Worm (Caenorhabditis elegans) whole organism, L4/young adult: ENCODE measurements around the gene K02F3.2.

Experiments
- W03F9.2 ChIP-seq: fragments of 150-350 bp; optimal IDR thresholded peaks from 2 replicates; lab custom pipeline; 2014; ENCODE audit warnings: missing biosample characterization, missing genetic modification characterization
- dao-5 ChIP-seq: sonication (generic microtip); optimal IDR thresholded peaks from 2 replicates; lab custom pipeline; 2016; ENCODE audit warnings: missing genotype, missing genetic modification characterization, moderate library complexity, missing compliant biosample characterization
- him-1 ChIP-seq: sonication (generic microtip); optimal IDR thresholded peaks from 2 replicates; lab custom pipeline; 2016; ENCODE audit warnings: missing genotype, missing genetic modification reagents, missing genetic modification characterization, missing compliant biosample characterization

DNA sequence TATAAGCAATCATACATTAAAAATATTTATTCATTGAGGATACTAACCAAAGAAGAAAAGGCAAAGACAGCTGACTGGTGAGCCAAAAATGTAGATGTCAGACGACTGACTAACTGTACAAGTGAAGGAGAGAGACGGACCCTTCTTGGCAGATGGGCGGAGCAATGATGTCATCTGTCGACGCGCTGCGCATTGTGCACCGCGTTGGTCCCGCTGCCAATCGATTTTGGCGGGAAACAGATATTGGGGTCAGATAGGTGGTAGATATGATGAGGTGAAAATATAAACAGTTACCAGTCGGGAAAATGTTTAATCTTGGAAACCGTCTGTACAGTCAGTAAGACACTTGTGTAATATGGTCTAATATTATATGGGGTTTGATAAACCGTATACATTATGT, 24.2 kb downstream of the K02F3.2 start, which contains the start of gene T24C4.2:
- no peak for TF ChIP-seq him-1 (tag; lab: Kevin White, UChicago)
- no peak for TF ChIP-seq dao-5 (tag; lab: Kevin White, UChicago)
- no peak for TF ChIP-seq W03F9.2 (tag; lab: Kevin White, UChicago)
